Fruit fly (Drosophila melanogaster): Measurements from ENCODE around the gene Sarm.

- no peak for TF ChIP-seq EcR (GFP tag; optimal IDR thresholded peaks at IDR 0.05)
- no peak for TF ChIP-seq pan (optimal IDR thresholded peaks at IDR 0.05)
- TF ChIP-seq usp (GFP tag; optimal IDR thresholded peaks at IDR 0.05), result no peak
Measured at dm6 chr3L:8071192-8071591, 7.5 kb downstream of the Sarm start.

All from whole organism.